Fruit fly (Drosophila melanogaster): ENCODE measurements around the gene Pgant5.

DNA sequence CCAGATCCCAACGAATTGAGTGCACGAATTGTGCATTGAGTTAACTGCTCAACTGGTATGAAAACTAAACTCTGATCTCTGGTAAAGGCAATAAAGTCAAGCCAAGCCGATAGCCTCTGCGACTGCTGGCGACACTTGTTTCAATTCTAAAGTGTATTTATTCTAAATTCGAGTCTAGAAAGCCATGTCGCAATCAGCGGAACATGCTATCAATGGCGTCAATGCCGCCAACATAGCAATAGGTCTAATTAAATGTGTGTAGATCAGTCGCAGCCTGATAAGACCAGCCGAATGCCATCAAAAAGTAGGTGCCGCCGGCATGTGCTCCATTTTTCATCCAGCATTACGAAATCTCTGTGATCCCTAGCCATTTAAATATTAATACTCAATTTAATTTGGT is 67.8 kb downstream of the Pgant5 start:
- TF ChIP-seq CTCF (optimal IDR thresholded peaks at IDR 0.05) (no peak), CG8478 (optimal IDR thresholded peaks at IDR 0.05) (no peak)
